Fruit fly (Drosophila melanogaster): ENCODE data around the gene CG34030.

DNA sequence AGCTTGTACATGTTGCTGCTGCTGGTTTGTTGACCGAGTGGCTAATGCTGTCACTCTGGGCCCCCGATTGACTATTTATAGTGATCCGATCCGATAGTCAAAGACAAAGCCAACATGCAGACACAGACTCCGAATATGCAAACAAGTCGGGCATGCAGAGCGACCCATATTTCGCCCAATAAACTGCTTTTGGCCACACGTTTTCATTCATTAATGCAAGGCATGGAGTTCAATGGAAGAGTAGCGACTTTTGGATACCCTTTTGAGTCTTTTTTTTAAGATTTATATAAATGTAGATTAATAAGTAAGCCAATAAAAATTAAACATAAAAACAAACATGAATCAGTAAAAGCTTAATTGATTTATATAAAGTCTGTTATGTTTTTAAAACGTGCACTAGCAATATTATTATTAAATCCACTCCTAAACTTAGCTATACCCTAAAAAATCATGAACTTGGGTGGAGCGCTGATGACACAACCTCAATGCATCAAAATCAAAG lies 11.6 kb upstream of the CG34030 start, which contains the start of gene Cpr65Ea:
- TF ChIP-seq dsx (GFP tag; optimal IDR thresholded peaks at IDR 0.05; ENCODE audit: poor library complexity, severe bottlenecking): no peak
- TF ChIP-seq CG6792 (GFP tag; optimal IDR thresholded peaks at IDR 0.05): no peak
- no peak for TF ChIP-seq Smox (GFP tag; optimal IDR thresholded peaks at IDR 0.05)
- TF ChIP-seq Gug (GFP tag; IDR thresholded peaks at IDR 0.05): no peak
- no peak for TF ChIP-seq Hr39 (GFP tag; optimal IDR thresholded peaks at IDR 0.05)
- no peak for TF ChIP-seq CG9139 (GFP tag; optimal IDR thresholded peaks at IDR 0.05)
- TF ChIP-seq OdsH (GFP tag; optimal IDR thresholded peaks at IDR 0.05): no peak
- no peak for TF ChIP-seq CG16779 (tag; optimal IDR thresholded peaks at IDR 0.05)
- TF ChIP-seq CG11294 (GFP tag; IDR thresholded peaks at IDR 0.05): no peak
- no peak for TF ChIP-seq CG8632 (GFP tag; optimal IDR thresholded peaks at IDR 0.05)
- TF ChIP-seq CG6854 (GFP tag; optimal IDR thresholded peaks at IDR 0.05): no peak
- TF ChIP-seq CG10631 (GFP tag; optimal IDR thresholded peaks at IDR 0.05): no peak

Data from whole organism, prepupa.